Worm (Caenorhabditis elegans): ENCODE data around the gene F46G10.4.

F46G10.4 gene

DNA sequence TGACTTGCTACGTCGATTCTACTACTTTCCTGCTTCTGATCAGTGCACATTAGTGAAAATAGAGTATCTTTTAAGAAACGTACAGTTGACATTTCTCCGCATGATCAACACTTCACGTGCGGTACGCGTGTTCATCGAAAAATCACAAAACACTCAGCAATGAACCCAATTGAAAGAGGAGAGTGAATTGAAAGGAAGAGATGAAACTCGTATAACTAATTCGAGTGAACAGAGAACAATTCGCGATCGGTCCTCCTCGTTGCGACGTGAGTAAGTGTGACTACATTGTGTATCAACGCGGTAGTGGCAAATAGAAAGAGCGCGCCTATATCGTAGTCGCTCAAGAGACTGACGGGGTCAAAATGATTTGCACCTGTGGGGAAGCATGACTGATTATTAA, 19.7 kb downstream of the F46G10.4 start:
- TF ChIP-seq nhr-6 (tag; optimal IDR thresholded peaks at IDR 0.05), result peak; percentile 55
- TF ChIP-seq unc-62 (GFP tag; optimal IDR thresholded peaks at IDR 0.05 in 1 of 2), result peak in 1 of 2 experiments; percentile 85
- TF ChIP-seq unc-62 (tag; optimal IDR thresholded peaks at IDR 0.05), result no peak
- TF ChIP-seq lim-7 (GFP tag; IDR thresholded peaks at IDR 0.05), result no peak
- TF ChIP-seq duxl-1 (tag; optimal IDR thresholded peaks at IDR 0.05; ENCODE audit: poor library complexity), result peak; percentile 28
- peak; percentile 79 for TF ChIP-seq nhr-77 (tag; optimal IDR thresholded peaks at IDR 0.05)
- TF ChIP-seq nhr-41 (GFP tag; IDR thresholded peaks at IDR 0.05), result 0 out of 2 replicates have a peak, but pooled peaks have one; percentile 6
- peak; percentile 63; the same call in 1 of the 2 replicates for TF ChIP-seq tra-1 (GFP tag; IDR thresholded peaks at IDR 0.05)
- TF ChIP-seq mes-2 (tag; optimal IDR thresholded peaks at IDR 0.05; ENCODE audit: poor library complexity, severe bottlenecking), result peak; percentile 40
- no peak for TF ChIP-seq set-16 (GFP tag; IDR thresholded peaks at IDR 0.05)
- TF ChIP-seq ztf-7 (tag; optimal IDR thresholded peaks at IDR 0.05), result peak; percentile 41
- no peak for TF ChIP-seq nhr-42 (GFP tag; IDR thresholded peaks at IDR 0.05)
- peak; percentile 74 for TF ChIP-seq nhr-102 (tag; optimal IDR thresholded peaks at IDR 0.05)
- no peak for TF ChIP-seq T20F7.1 (GFP tag; optimal IDR thresholded peaks at IDR 0.05)
- TF ChIP-seq mep-1 (tag; optimal IDR thresholded peaks at IDR 0.05), result peak; percentile 86
- TF ChIP-seq dmd-6 (GFP tag; IDR thresholded peaks at IDR 0.05), result peak; percentile 97
- no peak for TF ChIP-seq ctbp-1 (GFP tag; IDR thresholded peaks at IDR 0.05)
- TF ChIP-seq pha-4 (GFP tag; IDR thresholded peaks at IDR 0.05), result no peak
- peak; percentile 20 for TF ChIP-seq pha-4 (tag; optimal IDR thresholded peaks at IDR 0.05)
- TF ChIP-seq T26A8.4 (GFP tag; IDR thresholded peaks at IDR 0.05), result peak; percentile 52
- 0 out of 2 replicates have a peak, but pooled peaks have one; percentile 36 for TF ChIP-seq php-3 (GFP tag; IDR thresholded peaks at IDR 0.05)
- no peak for TF ChIP-seq pqm-1 (tag; optimal IDR thresholded peaks at IDR 0.05)
- TF ChIP-seq cey-2 (tag; optimal IDR thresholded peaks at IDR 0.05; ENCODE audit: borderline replicate concordance, insufficient read depth), result peak; percentile 28
- TF ChIP-seq nhr-10 (tag; optimal IDR thresholded peaks at IDR 0.05), result peak; percentile 80
- TF ChIP-seq lin-15B (tag; optimal IDR thresholded peaks at IDR 0.05), result no peak
- TF ChIP-seq fos-1 (tag; optimal IDR thresholded peaks at IDR 0.05), result no peak
- peak; percentile 39 to 85 for TF ChIP-seq mdl-1 (tag; optimal IDR thresholded peaks at IDR 0.05)
- TF ChIP-seq dve-1 (tag; optimal IDR thresholded peaks at IDR 0.05; ENCODE audit: insufficient read depth), result peak; percentile 90
- peak; percentile 99 for TF ChIP-seq mxl-2 (GFP tag; conservative IDR thresholded peaks at IDR 0.05)
- TF ChIP-seq hlh-11 (tag; optimal IDR thresholded peaks at IDR 0.05), result peak; percentile 92
- no peak for TF ChIP-seq ceh-28 (tag; optimal IDR thresholded peaks at IDR 0.05)
- TF ChIP-seq zip-11 (GFP tag; IDR thresholded peaks at IDR 0.05), result no peak
- no peak for TF ChIP-seq dmd-8 (GFP tag; IDR thresholded peaks at IDR 0.05)
- TF ChIP-seq nhr-11 (tag; optimal IDR thresholded peaks at IDR 0.05), result peak; percentile 57
- TF ChIP-seq lsy-2 (tag; optimal IDR thresholded peaks at IDR 0.05), result peak; percentile 54 to 71
- TF ChIP-seq gei-8 (GFP tag; optimal IDR thresholded peaks at IDR 0.05), result peak; percentile 65
- peak in 1 of 2 experiments; percentile 21 for TF ChIP-seq daf-16 (GFP tag; optimal IDR thresholded peaks at IDR 0.05)
- peak; percentile 76 for TF ChIP-seq daf-16 (tag; optimal IDR thresholded peaks at IDR 0.05)
- TF ChIP-seq mxl-3 (GFP tag; optimal IDR thresholded peaks at IDR 0.05), result peak; percentile 98
- TF ChIP-seq hif-1 (tag; optimal IDR thresholded peaks at IDR 0.05), result peak; percentile 18 to 75
- TF ChIP-seq lin-1 (GFP tag; IDR thresholded peaks at IDR 0.05), result 0 out of 2 replicates have a peak, but pooled peaks have one; percentile 21
- no peak for TF ChIP-seq mdt-29 (GFP tag; IDR thresholded peaks at IDR 0.05)
- no peak for TF ChIP-seq zag-1 (tag; optimal IDR thresholded peaks at IDR 0.05)
- TF ChIP-seq aha-1 (tag), result peak; percentile 97
- TF ChIP-seq lin-29 (GFP tag; IDR thresholded peaks at IDR 0.05), result 0 out of 2 replicates have a peak, but pooled peaks have one; percentile 30
- TF ChIP-seq daf-19 (GFP tag; conservative IDR thresholded peaks at IDR 0.05), result no peak
- TF ChIP-seq F26F4.8 (GFP tag; conservative IDR thresholded peaks at IDR 0.05), result no peak
- peak; percentile 34; the same call in 1 of the 2 replicates for TF ChIP-seq ceh-20 (GFP tag; IDR thresholded peaks at IDR 0.05)
- TF ChIP-seq nhr-48 (tag; optimal IDR thresholded peaks at IDR 0.05), result peak; percentile 96
- TF ChIP-seq hlh-30 (tag; optimal IDR thresholded peaks at IDR 0.05; ENCODE audit: insufficient read depth), result peak; percentile 94
- TF ChIP-seq jun-1 (tag; optimal IDR thresholded peaks at IDR 0.05), result no peak
